Fruit fly (Drosophila melanogaster) whole organism, embryonic: ENCODE results near the gene pnt.

Experiments
- Abd-B ChIP-seq: fragments of 200-800 bp; sonication (Bioruptor generic); optimal IDR thresholded peaks from 2 replicates; lab custom pipeline; 2018; ENCODE audit warnings: missing biosample characterization, mild to moderate bottlenecking, missing genetic modification characterization, moderate library complexity
- BEAF-32 ChIP-seq: fragments of 200-800 bp; sonication (Bioruptor generic); optimal IDR thresholded peaks from 3 replicates; lab custom pipeline; 2017; ENCODE audit warnings: missing biosample characterization, missing genetic modification characterization, mild to moderate bottlenecking, moderate library complexity, missing genetic modification reagents
- Blimp-1 ChIP-seq: fragments of 200-800 bp; sonication (Bioruptor generic); optimal IDR thresholded peaks from 3 replicates; lab custom pipeline; 2018; ENCODE audit warnings: missing biosample characterization, missing genetic modification characterization, mild to moderate bottlenecking, moderate library complexity, missing genetic modification reagents
- CG10654 ChIP-seq: fragments of 200-800 bp; sonication (Bioruptor generic); optimal IDR thresholded peaks from 2 replicates; lab custom pipeline; 2016; ENCODE audit warnings: missing biosample characterization, missing genetic modification characterization
- CG10979 ChIP-seq: fragments of 200-800 bp; sonication (Bioruptor generic); optimal IDR thresholded peaks from 2 replicates; lab custom pipeline; 2018; ENCODE audit warnings: missing biosample characterization, mild to moderate bottlenecking, missing genetic modification characterization, moderate library complexity
- CG11504 ChIP-seq: fragments of 200-800 bp; sonication (Bioruptor generic); optimal IDR thresholded peaks from 3 replicates; lab custom pipeline; 2019; ENCODE audit warnings: missing biosample characterization, mild to moderate bottlenecking, missing genetic modification characterization, moderate library complexity
- CG12219 ChIP-seq: fragments of 200-800 bp; sonication (Bioruptor generic); optimal IDR thresholded peaks from 3 replicates; lab custom pipeline; 2018; ENCODE audit warnings: missing biosample characterization, mild to moderate bottlenecking, missing genetic modification characterization
- CG12744 ChIP-seq: fragments of 200-800 bp; sonication (Bioruptor generic); optimal IDR thresholded peaks from 2 replicates; lab custom pipeline; 2016; ENCODE audit warnings: missing biosample characterization, missing genetic modification characterization
- CG13775 ChIP-seq: fragments of 200-800 bp; sonication (Bioruptor generic); optimal IDR thresholded peaks from 3 replicates; lab custom pipeline; 2017; ENCODE audit warnings: missing biosample characterization, mild to moderate bottlenecking, missing genetic modification characterization
- CG14667 ChIP-seq: fragments of 200-800 bp; sonication (Bioruptor generic); IDR thresholded peaks from 2 replicates; pipeline ENCODE4 v1.3.6; 2022; ENCODE audit warnings: missing biosample characterization, missing genetic modification characterization
- CG14710 ChIP-seq: fragments of 200-800 bp; sonication (Bioruptor generic); optimal IDR thresholded peaks from 3 replicates; lab custom pipeline; 2019; ENCODE audit warnings: missing biosample characterization, mild to moderate bottlenecking, missing genetic modification characterization, moderate library complexity
- CG1603 ChIP-seq: fragments of 200-800 bp; sonication (Bioruptor generic); optimal IDR thresholded peaks from 2 replicates; lab custom pipeline; 2019; ENCODE audit warnings: missing biosample characterization, mild to moderate bottlenecking, missing genetic modification characterization, moderate library complexity
- CG1792 ChIP-seq: fragments of 200-800 bp; sonication (Bioruptor generic); optimal IDR thresholded peaks from 2 replicates; lab custom pipeline; 2016; ENCODE audit warnings: missing biosample characterization, missing genetic modification characterization
- CG18011 ChIP-seq: fragments of 200-800 bp; sonication (Bioruptor generic); optimal IDR thresholded peaks from 2 replicates; lab custom pipeline; 2017; ENCODE audit warnings: missing biosample characterization, missing genetic modification characterization, mild to moderate bottlenecking, moderate library complexity, missing genotype
- CG18619 ChIP-seq: fragments of 200-800 bp; sonication (Bioruptor generic); optimal IDR thresholded peaks from 3 replicates; lab custom pipeline; 2017; ENCODE audit warnings: missing biosample characterization, mild to moderate bottlenecking, missing genetic modification characterization
- CG18764 ChIP-seq: fragments of 200-800 bp; sonication (Bioruptor generic); optimal IDR thresholded peaks from 3 replicates; lab custom pipeline; 2016; ENCODE audit warnings: missing biosample characterization, missing genetic modification characterization
- CG2199 ChIP-seq: fragments of 200-800 bp; sonication (Bioruptor generic); IDR thresholded peaks from 3 replicates; pipeline ENCODE4 v1.3.6; 2022; ENCODE audit warnings: missing biosample characterization, missing genetic modification characterization
- CG2678 ChIP-seq: fragments of 200-800 bp; sonication (Bioruptor generic); optimal IDR thresholded peaks from 3 replicates; lab custom pipeline; 2019; ENCODE audit warnings: missing biosample characterization, mild to moderate bottlenecking, missing genetic modification characterization, moderate library complexity
- CG2889 ChIP-seq: fragments of 200-800 bp; sonication (Bioruptor generic); IDR thresholded peaks from 3 replicates; pipeline ENCODE4 v1.3.6; 2022; ENCODE audit warnings: missing biosample characterization, missing genetic modification characterization
- CG31365 ChIP-seq: fragments of 200-800 bp; sonication (Bioruptor generic); optimal IDR thresholded peaks from 2 replicates; lab custom pipeline; 2018; ENCODE audit warnings: missing biosample characterization, mild to moderate bottlenecking, missing genetic modification characterization
- CG32532 ChIP-seq: fragments of 200-800 bp; sonication (Bioruptor generic); IDR thresholded peaks from 2 replicates; pipeline ENCODE4 v1.3.6; 2022; ENCODE audit warnings: missing biosample characterization, missing genetic modification characterization
- CG32767 ChIP-seq: fragments of 200-800 bp; sonication (Bioruptor generic); IDR thresholded peaks from 2 replicates; pipeline ENCODE4 v1.3.6; 2022; ENCODE audit warnings: missing biosample characterization, missing genetic modification characterization
- CG4328 ChIP-seq: fragments of 200-800 bp; sonication (Bioruptor generic); optimal IDR thresholded peaks from 3 replicates; lab custom pipeline; 2017; ENCODE audit warnings: missing biosample characterization, missing genetic modification reagents, missing genetic modification characterization
- CG4404 ChIP-seq: fragments of 200-800 bp; sonication (Bioruptor generic); IDR thresholded peaks from 2 replicates; pipeline ENCODE4 v1.3.6; 2022; ENCODE audit warnings: missing biosample characterization, missing genetic modification characterization
- CG4424 ChIP-seq: fragments of 200-800 bp; sonication (Bioruptor generic); optimal IDR thresholded peaks from 3 replicates; lab custom pipeline; 2016; ENCODE audit warnings: missing biosample characterization, missing genetic modification characterization
- CG6683 ChIP-seq: fragments of 200-800 bp; sonication (Bioruptor generic); optimal IDR thresholded peaks from 2 replicates; lab custom pipeline; 2017; ENCODE audit warnings: missing biosample characterization, mild to moderate bottlenecking, missing genetic modification characterization, missing genetic modification reagents
- CG8089 ChIP-seq: fragments of 200-800 bp; sonication (Bioruptor generic); optimal IDR thresholded peaks from 3 replicates; lab custom pipeline; 2016; ENCODE audit warnings: missing biosample characterization, missing genetic modification characterization
- CG9876 ChIP-seq: fragments of 200-800 bp; sonication (Bioruptor generic); optimal IDR thresholded peaks from 2 replicates; lab custom pipeline; 2016; ENCODE audit warnings: missing biosample characterization, missing genetic modification characterization
- MESR4 ChIP-seq: fragments of 200-800 bp; sonication (Bioruptor generic); optimal IDR thresholded peaks from 2 replicates; lab custom pipeline; 2018; ENCODE audit warnings: missing biosample characterization, mild to moderate bottlenecking, missing genetic modification characterization, moderate library complexity
- MTF-1 ChIP-seq: fragments of 200-800 bp; sonication (Bioruptor generic); optimal IDR thresholded peaks from 2 replicates; lab custom pipeline; 2018; ENCODE audit warnings: missing biosample characterization, mild to moderate bottlenecking, missing genetic modification characterization, borderline replicate concordance
- Mad ChIP-seq: fragments of 200-800 bp; sonication (Bioruptor generic); optimal IDR thresholded peaks from 2 replicates; lab custom pipeline; 2016; ENCODE audit warnings: missing biosample characterization, missing genetic modification characterization
- Poxn ChIP-seq: fragments of 200-800 bp; sonication (Bioruptor generic); IDR thresholded peaks from 2 replicates; pipeline ENCODE4 v1.3.6; 2022; ENCODE audit warnings: missing biosample characterization, missing genetic modification characterization
- Ssrp ChIP-seq: fragments of 200-800 bp; sonication (Bioruptor generic); optimal IDR thresholded peaks from 2 replicates; lab custom pipeline; 2018; ENCODE audit warnings: missing biosample characterization, mild to moderate bottlenecking, missing genetic modification characterization, moderate library complexity
- abd-A ChIP-seq: fragments of 200-800 bp; sonication (Bioruptor generic); optimal IDR thresholded peaks from 3 replicates; lab custom pipeline; 2019; ENCODE audit warnings: missing biosample characterization, mild to moderate bottlenecking, missing genetic modification characterization, moderate library complexity
- al ChIP-seq: fragments of 200-800 bp; sonication (Bioruptor generic); IDR thresholded peaks from 2 replicates; pipeline ENCODE4 v1.3.6; 2022; ENCODE audit warnings: missing biosample characterization, missing genetic modification characterization
- bsh ChIP-seq, 2 experiments: fragments of 200-800 bp; sonication (Bioruptor generic); optimal IDR thresholded peaks; 2 replicates each; lab custom pipeline; 2017 to 2018; ENCODE audit warnings: mild to moderate bottlenecking in 2 of 2, missing biosample characterization in 2 of 2, missing genetic modification characterization in 2 of 2, moderate library complexity in 1 of 2
- caup ChIP-seq: fragments of 200-800 bp; sonication (Bioruptor generic); optimal IDR thresholded peaks from 3 replicates; lab custom pipeline; 2017; ENCODE audit warnings: missing biosample characterization, mild to moderate bottlenecking, missing genetic modification characterization, moderate library complexity; ENCODE audit not compliant: severe bottlenecking
- danr ChIP-seq: fragments of 200-800 bp; sonication (Bioruptor generic); IDR thresholded peaks from 2 replicates; pipeline ENCODE4 v1.3.6; 2022; ENCODE audit warnings: missing biosample characterization, missing genetic modification characterization
- disco-r ChIP-seq: fragments of 200-800 bp; sonication (Bioruptor generic); optimal IDR thresholded peaks from 2 replicates; lab custom pipeline; 2016; ENCODE audit warnings: missing biosample characterization, missing genetic modification characterization
- gem ChIP-seq: fragments of 200-800 bp; sonication (Bioruptor generic); optimal IDR thresholded peaks from 2 replicates; lab custom pipeline; 2019; ENCODE audit warnings: missing biosample characterization, mild to moderate bottlenecking, missing genetic modification characterization, moderate library complexity
- gro ChIP-seq: fragments of 200-800 bp; sonication (Bioruptor generic); optimal IDR thresholded peaks from 2 replicates; lab custom pipeline; 2016; ENCODE audit warnings: missing biosample characterization, missing genetic modification characterization
- kah ChIP-seq: fragments of 200-800 bp; sonication (Bioruptor generic); optimal IDR thresholded peaks from 2 replicates; lab custom pipeline; 2018; ENCODE audit warnings: missing biosample characterization, mild to moderate bottlenecking, missing genetic modification characterization
- lilli ChIP-seq: fragments of 200-800 bp; sonication (Bioruptor generic); optimal IDR thresholded peaks from 3 replicates; lab custom pipeline; 2016; ENCODE audit warnings: missing biosample characterization, missing genetic modification characterization
- otp ChIP-seq: fragments of 200-800 bp; sonication (Bioruptor generic); IDR thresholded peaks from 3 replicates; pipeline ENCODE4, ENCODE4 v1.3.6; 2022; ENCODE audit warnings: missing biosample characterization, missing genetic modification characterization
- peb ChIP-seq: fragments of 200-800 bp; sonication (Bioruptor generic); IDR thresholded peaks from 2 replicates; pipeline ENCODE4 v1.3.6; 2022; ENCODE audit warnings: missing biosample characterization, missing genetic modification characterization
- pum ChIP-seq: fragments of 200-800 bp; sonication (Bioruptor generic); optimal IDR thresholded peaks from 2 replicates; lab custom pipeline; 2016; ENCODE audit warnings: missing biosample characterization, missing genetic modification characterization
- salm ChIP-seq: fragments of 200-800 bp; sonication (Bioruptor generic); optimal IDR thresholded peaks from 2 replicates; lab custom pipeline; 2018; ENCODE audit warnings: missing biosample characterization, mild to moderate bottlenecking, missing genetic modification characterization
- slp2 ChIP-seq: fragments of 200-800 bp; sonication (Bioruptor generic); optimal IDR thresholded peaks from 2 replicates; lab custom pipeline; 2016; ENCODE audit warnings: missing biosample characterization, missing genetic modification characterization
- tx ChIP-seq: fragments of 200-800 bp; sonication (Bioruptor generic); optimal IDR thresholded peaks from 2 replicates; lab custom pipeline; 2016; ENCODE audit warnings: missing biosample characterization, missing genetic modification characterization
- vfl ChIP-seq: fragments of 200-800 bp; sonication (Bioruptor generic); optimal IDR thresholded peaks from 2 replicates; lab custom pipeline; 2016; ENCODE audit warnings: missing biosample characterization, missing genetic modification characterization

The pnt gene

DNA sequence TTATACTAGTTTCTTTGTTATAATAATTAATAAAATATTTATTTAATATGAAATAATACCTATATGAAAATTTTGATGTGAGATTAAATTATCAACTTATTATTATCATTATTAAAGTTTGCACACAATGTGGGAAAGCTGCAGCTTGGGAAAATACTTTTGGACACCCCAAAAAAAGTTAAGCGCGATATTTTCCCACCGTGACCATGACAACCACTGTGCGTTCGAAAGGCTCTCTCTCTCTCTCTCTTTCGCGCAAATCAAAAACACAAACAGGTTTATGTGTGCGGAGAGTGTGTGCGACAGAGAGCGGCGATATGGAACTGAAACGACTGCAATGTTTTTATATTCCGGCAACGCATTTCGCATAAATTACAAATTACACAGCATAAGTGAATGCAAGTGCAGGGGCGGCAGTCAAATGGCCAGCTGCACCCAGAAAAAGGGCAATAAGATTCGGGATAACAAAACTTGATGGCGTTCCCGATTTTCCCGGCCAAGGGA is 978 bp upstream of the pnt start (continued):
- TF ChIP-seq MTF-1 (GFP tag; lab: Kevin White, UChicago) (no peak), Mad (GFP tag; lab: Kevin White, UChicago) (no peak), bsh (GFP tag; optimal IDR thresholded peaks at IDR 0.05; lab: Kevin White, UChicago) (peak in 1 of 2 experiments; percentile 51), BEAF-32 (no peak), CG4404 (GFP tag; lab: Robert Waterston, UW) (no peak; the same call in 1 of the 2 replicates), CG4424 (GFP tag; lab: Kevin White, UChicago) (peak; percentile 48), gem (peak; percentile 75), CG11504 (tag; lab: Kevin White, UChicago) (peak; percentile 70), kah (GFP tag; lab: Kevin White, UChicago) (no peak), CG18764 (GFP tag; lab: Kevin White, UChicago) (no peak), vfl (peak; percentile 14), caup (GFP tag; lab: Kevin White, UChicago) (peak; percentile 19), CG12744 (GFP tag; lab: Kevin White, UChicago) (no peak), CG18011 (GFP tag; lab: Kevin White, UChicago) (no peak), Poxn (GFP tag; lab: Robert Waterston, UW) (no peak), tx (GFP tag; lab: Kevin White, UChicago) (no peak), CG14667 (GFP tag; lab: Robert Waterston, UW) (no peak), Ssrp (tag; lab: Kevin White, UChicago) (peak; percentile 59), al (GFP tag; lab: Robert Waterston, UW) (peak; percentile 48), CG14710 (tag; lab: Kevin White, UChicago) (peak; percentile 63), slp2 (GFP tag; lab: Kevin White, UChicago) (no peak), lilli (GFP tag; lab: Kevin White, UChicago) (peak; percentile 10), CG12219 (GFP tag; lab: Kevin White, UChicago) (no peak), CG13775 (GFP tag; lab: Kevin White, UChicago) (peak; percentile 57), CG1792 (GFP tag; lab: Kevin White, UChicago) (no peak), CG8089 (no peak), Blimp-1 (GFP tag; lab: Kevin White, UChicago) (peak; percentile 55), CG2889 (GFP tag; lab: Robert Waterston, UW) (no peak), peb (GFP tag; lab: Robert Waterston, UW) (no peak), CG2678 (peak; percentile 60), abd-A (no peak), CG10654 (GFP tag; lab: Kevin White, UChicago) (peak; percentile 9), Abd-B (GFP tag; lab: Kevin White, UChicago) (peak; percentile 47), CG18619 (peak; percentile 41), CG6683 (GFP tag; lab: Kevin White, UChicago) (peak; percentile 12), salm (tag; lab: Kevin White, UChicago) (no peak), CG31365 (tag; lab: Kevin White, UChicago) (no peak), CG2199 (GFP tag; lab: Robert Waterston, UW) (peak; percentile 51; the same call in 1 of the 3 replicates), CG32532 (peak; percentile 77), CG4328 (GFP tag; lab: Kevin White, UChicago) (no peak), CG1603 (tag; lab: Kevin White, UChicago) (peak; percentile 14), CG10979 (tag; lab: Kevin White, UChicago) (peak; percentile 65), MESR4 (GFP tag; lab: Kevin White, UChicago) (no peak), gro (GFP tag; lab: Kevin White, UChicago) (no peak), otp (peak; percentile 4; the same call in 1 of the 3 replicates), CG32767 (GFP tag; lab: Robert Waterston, UW) (no peak), disco-r (no peak), CG9876 (GFP tag; lab: Kevin White, UChicago) (no peak), danr (GFP tag; lab: Robert Waterston, UW) (peak; percentile 22; the same call in 1 of the 2 replicates), pum (GFP tag; lab: Kevin White, UChicago) (no peak)
